Worm (Caenorhabditis elegans): Measurements from ENCODE around the gene C39D10.2.

DNA sequence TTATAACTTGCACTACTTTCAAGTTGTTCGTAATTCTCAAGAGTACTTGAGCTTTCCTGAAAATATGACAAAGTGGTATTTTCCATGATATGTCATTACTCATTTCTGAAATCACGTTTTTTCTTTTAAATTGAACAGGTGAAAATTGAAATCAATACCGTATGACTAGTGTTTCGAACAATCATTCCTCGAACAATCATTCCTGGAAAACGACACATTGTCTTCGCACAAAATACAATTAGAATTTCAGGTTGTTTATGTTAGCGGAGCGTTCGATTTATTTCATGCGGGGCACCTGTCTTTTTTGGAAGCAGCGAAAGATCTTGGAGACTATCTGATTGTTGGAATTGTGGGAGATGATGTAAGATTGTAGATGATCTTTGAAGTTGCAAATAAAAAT is 2.8 kb upstream of the C39D10.2 start:
- TF ChIP-seq flt-1 (GFP tag; IDR thresholded peaks at IDR 0.05) = no peak
- no peak for TF ChIP-seq tab-1 (GFP tag; IDR thresholded peaks at IDR 0.05)
- TF ChIP-seq ztf-29 (GFP tag; IDR thresholded peaks at IDR 0.05) = no peak
- TF ChIP-seq med-1 (GFP tag; optimal IDR thresholded peaks at IDR 0.05; ENCODE audit: insufficient read depth) = no peak
- no peak for TF ChIP-seq cog-1 (tag; optimal IDR thresholded peaks at IDR 0.05)
- no peak for TF ChIP-seq T22C8.4 (GFP tag; IDR thresholded peaks at IDR 0.05)
- TF ChIP-seq ztf-23 (GFP tag; IDR thresholded peaks at IDR 0.05) = no peak
- no peak for TF ChIP-seq ref-1 (GFP tag; conservative IDR thresholded peaks at IDR 0.05)
- TF ChIP-seq klf-2 (GFP tag; conservative IDR thresholded peaks at IDR 0.05) = no peak
